Worm (Caenorhabditis elegans) whole organism, late embryonic: ENCODE measurements around the gene ZC204.17.

Experiments used
- C08G9.2 ChIP-seq: sonication (generic microtip); optimal IDR thresholded peaks from 2 replicates; lab custom pipeline; 2016; ENCODE audit warnings: mild to moderate bottlenecking, missing genetic modification characterization, moderate library complexity, missing compliant biosample characterization
- F13H6.1 ChIP-seq: sonication (generic microtip); optimal IDR thresholded peaks from 2 replicates; lab custom pipeline; 2016; ENCODE audit warnings: missing genetic modification characterization, missing compliant biosample characterization
- K02D7.2 ChIP-seq: sonication (generic microtip); optimal IDR thresholded peaks from 2 replicates; lab custom pipeline; 2017; ENCODE audit warnings: mild to moderate bottlenecking, missing genetic modification characterization, missing compliant biosample characterization
- K09A11.1 ChIP-seq: sonication (generic microtip); optimal IDR thresholded peaks from 2 replicates; lab custom pipeline; 2017; ENCODE audit warnings: antibody characterized with exemption, mild to moderate bottlenecking, missing genetic modification characterization, missing compliant biosample characterization; ENCODE audit not compliant: insufficient read depth
- Y22D7AL.16 ChIP-seq: sonication (generic microtip); optimal IDR thresholded peaks from 2 replicates; lab custom pipeline; 2016; ENCODE audit warnings: missing genetic modification characterization, missing compliant biosample characterization
- ahr-1 ChIP-seq: sonication (generic microtip); optimal IDR thresholded peaks from 2 replicates; lab custom pipeline; 2016; ENCODE audit warnings: missing genetic modification characterization, missing compliant biosample characterization
- ama-1 ChIP-seq: fragments of 150-350 bp; optimal IDR thresholded peaks from 2 replicates; lab custom pipeline; 2014
- ceh-14 ChIP-seq: sonication (generic microtip); optimal IDR thresholded peaks from 2 replicates; lab custom pipeline; 2016; ENCODE audit warnings: missing genotype, missing genetic modification characterization, missing compliant biosample characterization
- ceh-19 ChIP-seq: fragments of 200-800 bp; sonication (Bioruptor generic); optimal IDR thresholded peaks from 2 replicates; lab custom pipeline; 2018; ENCODE audit warnings: mild to moderate bottlenecking, missing genetic modification characterization, missing compliant biosample characterization
- ceh-2 ChIP-seq: sonication (generic microtip); optimal IDR thresholded peaks from 2 replicates; lab custom pipeline; 2016; ENCODE audit warnings: missing genotype, missing genetic modification characterization, missing compliant biosample characterization
- ceh-30 ChIP-seq: fragments of 150-350 bp; optimal IDR thresholded peaks from 2 replicates; lab custom pipeline; 2014; ENCODE audit warnings: missing biosample characterization, missing genetic modification characterization
- ceh-31 ChIP-seq: sonication (generic microtip); optimal IDR thresholded peaks from 2 replicates; lab custom pipeline; 2016; ENCODE audit warnings: missing genetic modification characterization, missing compliant biosample characterization
- ceh-34 ChIP-seq: sonication (generic microtip); optimal IDR thresholded peaks from 2 replicates; lab custom pipeline; 2016; ENCODE audit warnings: mild to moderate bottlenecking, missing genetic modification characterization, missing compliant biosample characterization
- dmd-4 ChIP-seq: sonication (generic microtip); optimal IDR thresholded peaks from 2 replicates; lab custom pipeline; 2016; ENCODE audit warnings: borderline replicate concordance, missing genetic modification characterization, missing compliant biosample characterization
- ets-4 ChIP-seq: sonication (generic microtip); optimal IDR thresholded peaks from 2 replicates; lab custom pipeline; 2016; ENCODE audit warnings: missing genetic modification characterization, missing compliant biosample characterization
- eyg-1 ChIP-seq: sonication (generic microtip); optimal IDR thresholded peaks from 2 replicates; lab custom pipeline; 2016; ENCODE audit warnings: missing genotype, missing genetic modification characterization, missing compliant biosample characterization
- fax-1 ChIP-seq: sonication (generic microtip); optimal IDR thresholded peaks from 2 replicates; lab custom pipeline; 2016; ENCODE audit warnings: missing genotype, missing genetic modification characterization, missing compliant biosample characterization
- fkh-6 ChIP-seq: sonication (generic microtip); optimal IDR thresholded peaks from 2 replicates; lab custom pipeline; 2016; ENCODE audit warnings: missing genetic modification characterization, missing compliant biosample characterization
- hlh-15 ChIP-seq: sonication (generic microtip); optimal IDR thresholded peaks from 2 replicates; lab custom pipeline; 2016; ENCODE audit warnings: missing genetic modification characterization, missing compliant biosample characterization
- hlh-30 ChIP-seq: sonication (generic microtip); optimal IDR thresholded peaks from 2 replicates; lab custom pipeline; 2017; ENCODE audit warnings: antibody characterized with exemption, missing genetic modification characterization, missing compliant biosample characterization; ENCODE audit not compliant: insufficient read depth
- hlh-6 ChIP-seq: sonication (generic microtip); optimal IDR thresholded peaks from 2 replicates; lab custom pipeline; 2016; ENCODE audit warnings: missing genotype, missing genetic modification characterization, missing compliant biosample characterization
- hlh-8 ChIP-seq: sonication (generic microtip); optimal IDR thresholded peaks from 2 replicates; lab custom pipeline; 2016; ENCODE audit warnings: missing genotype, missing genetic modification characterization, missing compliant biosample characterization
- lim-6 ChIP-seq: sonication (generic microtip); optimal IDR thresholded peaks from 2 replicates; lab custom pipeline; 2016; ENCODE audit warnings: missing genetic modification characterization, missing compliant biosample characterization
- lin-11 ChIP-seq: fragments of 200-800 bp; sonication (Bioruptor generic); optimal IDR thresholded peaks from 2 replicates; lab custom pipeline; 2018; ENCODE audit warnings: mild to moderate bottlenecking, missing genetic modification characterization, missing compliant biosample characterization
- nfya-1 ChIP-seq: sonication (generic microtip); optimal IDR thresholded peaks from 2 replicates; lab custom pipeline; 2017; ENCODE audit warnings: missing genetic modification characterization, mild to moderate bottlenecking, missing compliant biosample characterization, antibody characterized with exemption, moderate library complexity
- nhr-11 ChIP-seq: fragments of 150-350 bp; optimal IDR thresholded peaks from 2 replicates; lab custom pipeline; 2014; ENCODE audit warnings: missing biosample characterization, missing genetic modification characterization
- nhr-232 ChIP-seq: sonication (generic microtip); optimal IDR thresholded peaks from 2 replicates; lab custom pipeline; 2016; ENCODE audit warnings: missing genetic modification characterization, missing compliant biosample characterization
- npax-4 ChIP-seq: sonication (generic microtip); optimal IDR thresholded peaks from 2 replicates; lab custom pipeline; 2016; ENCODE audit warnings: missing genetic modification characterization, missing compliant biosample characterization
- odd-2 ChIP-seq: sonication (generic microtip); optimal IDR thresholded peaks from 2 replicates; lab custom pipeline; 2017; ENCODE audit warnings: antibody characterized with exemption, mild to moderate bottlenecking, missing genetic modification characterization, missing compliant biosample characterization
- pag-3 ChIP-seq: sonication (generic microtip); optimal IDR thresholded peaks from 2 replicates; lab custom pipeline; 2016; ENCODE audit warnings: missing compliant biosample characterization, missing genetic modification characterization, borderline replicate concordance
- pat-9 ChIP-seq: fragments of 200-800 bp; sonication (Bioruptor generic); optimal IDR thresholded peaks from 2 replicates; lab custom pipeline; 2018; ENCODE audit warnings: mild to moderate bottlenecking, missing genetic modification characterization, moderate library complexity, missing compliant biosample characterization
- pax-1 ChIP-seq: fragments of 150-350 bp; optimal IDR thresholded peaks from 2 replicates; lab custom pipeline; 2014; ENCODE audit warnings: missing biosample characterization, missing genetic modification characterization
- pha-2 ChIP-seq: sonication (generic microtip); optimal IDR thresholded peaks from 2 replicates; lab custom pipeline; 2017; ENCODE audit warnings: mild to moderate bottlenecking, missing genetic modification characterization, missing compliant biosample characterization
- pqm-1 ChIP-seq: sonication (generic microtip); optimal IDR thresholded peaks from 2 replicates; lab custom pipeline; 2016; ENCODE audit warnings: missing genetic modification characterization, missing compliant biosample characterization
- pros-1 ChIP-seq: fragments of 150-350 bp; optimal IDR thresholded peaks from 2 replicates; lab custom pipeline; 2014; ENCODE audit warnings: missing biosample characterization, missing genetic modification reagents, missing genetic modification characterization
- sox-2 ChIP-seq: fragments of 200-800 bp; sonication (Bioruptor generic); IDR thresholded peaks from 2 replicates; pipeline ENCODE4 v1.3.6; 2022; ENCODE audit warnings: missing genetic modification reagents, missing genetic modification characterization, missing compliant biosample characterization
- syd-9 ChIP-seq: sonication (generic microtip); optimal IDR thresholded peaks from 2 replicates; lab custom pipeline; 2016; ENCODE audit warnings: mild to moderate bottlenecking, missing genetic modification characterization, moderate library complexity, missing compliant biosample characterization
- unc-3 ChIP-seq, 2 experiments: fragments of 200-800 bp in 1 of 2; sonication (Bioruptor generic) in 1 of 2; sonication (generic microtip) in 1 of 2; conservative IDR thresholded peaks in 1 of 2; optimal IDR thresholded peaks in 1 of 2; 2 replicates each; pipeline versions ENCODE4 v1.3.6 to Lab custom; 2016 to 2022; ENCODE audit warnings: missing compliant biosample characterization in 2 of 2, missing genetic modification characterization in 2 of 2, missing genetic modification reagents in 1 of 2
- ztf-16 ChIP-seq: sonication (generic microtip); optimal IDR thresholded peaks from 2 replicates; lab custom pipeline; 2017; ENCODE audit warnings: missing genetic modification characterization, missing compliant biosample characterization

Gene ZC204.17

ce11 chrII:1657202-1657601 lies 11.1 kb upstream of the ZC204.17 start, which contains the start of gene ZC204.12:
Gene ZC204.12, minus strand, starts transcription at chrII:1657302.
- TF ChIP-seq pag-3 = no peak
- TF ChIP-seq nfya-1 (tag; lab: Kevin White, UChicago) = no peak
- no peak for TF ChIP-seq F13H6.1 (tag; lab: Kevin White, UChicago)
- TF ChIP-seq ztf-16 = no peak
- no peak for TF ChIP-seq ceh-2 (tag; lab: Kevin White, UChicago)
- TF ChIP-seq pqm-1 = no peak
- no peak for TF ChIP-seq hlh-6 (tag; lab: Kevin White, UChicago)
- no peak for TF ChIP-seq pha-2
- no peak for TF ChIP-seq fax-1 (tag; lab: Kevin White, UChicago)
- no peak for TF ChIP-seq lim-6 (tag; lab: Kevin White, UChicago)
- TF ChIP-seq ceh-14 (tag; lab: Kevin White, UChicago) = no peak
- no peak for TF ChIP-seq nhr-232
- no peak for TF ChIP-seq npax-4
- no peak for TF ChIP-seq ets-4
- TF ChIP-seq hlh-30 (tag; lab: Kevin White, UChicago) = no peak
- TF ChIP-seq nhr-11 (tag; lab: Kevin White, UChicago) = no peak
- TF ChIP-seq eyg-1 (tag; lab: Kevin White, UChicago) = no peak
- TF ChIP-seq pat-9 (tag; lab: Kevin White, UChicago) = no peak
- TF ChIP-seq fkh-6 (tag; lab: Kevin White, UChicago) = no peak
- TF ChIP-seq odd-2 (tag; lab: Kevin White, UChicago) = no peak
- TF ChIP-seq, all 69 proteins: peak for 0

DNA sequence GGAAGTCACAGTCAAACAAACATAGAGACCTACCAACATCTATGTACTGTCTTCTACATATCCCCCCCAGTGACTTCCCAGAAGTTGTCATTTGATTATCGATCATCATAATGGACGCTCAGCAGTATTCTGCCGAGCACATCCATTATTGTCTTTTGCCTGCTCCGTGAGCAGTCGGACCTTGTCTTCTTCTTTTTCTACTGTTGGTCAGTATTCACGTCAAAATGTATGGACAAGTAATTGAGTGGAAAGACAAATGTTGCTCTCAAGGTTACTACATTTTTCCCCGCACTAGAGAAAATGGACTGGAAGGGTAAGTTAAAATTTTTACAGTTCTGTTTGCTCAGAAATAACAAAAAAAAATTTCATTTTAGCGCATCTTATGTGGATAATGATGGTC lies 8.8 kb upstream of the ZC204.17 start, which contains the start of gene btb-12:
Gene btb-12, plus strand, starts transcription at position 301 of the 400 bp plus-strand sequence.
- TF ChIP-seq Y22D7AL.16 (no peak), ceh-14 (tag; lab: Kevin White, UChicago) (no peak)

DNA sequence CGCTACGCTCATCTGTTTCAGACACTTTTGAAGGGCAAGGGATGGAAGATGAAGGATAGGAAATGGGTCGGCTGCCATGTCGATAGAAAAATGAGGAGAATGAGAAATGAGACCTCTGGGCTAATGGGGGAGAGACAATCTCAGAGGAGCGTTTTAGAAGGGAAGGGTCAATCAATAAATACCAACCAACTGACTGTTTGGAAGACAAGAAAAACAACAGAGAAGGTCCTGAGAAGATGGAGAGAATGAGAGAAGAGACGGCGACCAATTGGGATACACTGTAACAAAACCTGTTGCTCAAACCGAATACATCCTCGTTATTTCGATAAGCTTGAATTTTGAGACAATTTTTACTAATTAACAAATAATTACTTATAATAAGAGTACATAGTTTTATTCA lies 7.3 kb upstream of the ZC204.17 start, which contains the start of gene fbxb-15:
Gene fbxb-15, minus strand, starts transcription at position 101 of the 400 bp plus-strand sequence.
- TF ChIP-seq pros-1 (no peak), sox-2 (no peak), ceh-31 (tag; lab: Kevin White, UChicago) (no peak), npax-4 (no peak), hlh-6 (tag; lab: Kevin White, UChicago) (no peak), unc-3 (GFP tag; conservative IDR thresholded peaks at IDR 0.05; lab: Robert Waterston, UW) (no peak), unc-3 (tag; optimal IDR thresholded peaks at IDR 0.05; lab: Kevin White, UChicago) (no peak), fkh-6 (tag; lab: Kevin White, UChicago) (no peak), ztf-16 (no peak), Y22D7AL.16 (no peak), ceh-19 (no peak), ceh-34 (tag; lab: Kevin White, UChicago) (no peak), nhr-11 (tag; lab: Kevin White, UChicago) (no peak), pqm-1 (no peak), F13H6.1 (tag; lab: Kevin White, UChicago) (no peak), ama-1 (lab: Kevin White, UChicago) (no peak), ets-4 (no peak), lin-11 (tag; lab: Kevin White, UChicago) (no peak), pax-1 (tag; lab: Kevin White, UChicago) (no peak)

ce11 chrII:1651804-1652203 lies 5.7 kb upstream of the ZC204.17 start, which contains the start of gene fbxb-16:
Gene fbxb-16, minus strand, starts transcription at chrII:1651904.
- TF ChIP-seq C08G9.2 (tag; lab: Kevin White, UChicago) = no peak
- no peak for TF ChIP-seq syd-9 (tag; lab: Kevin White, UChicago)
- TF ChIP-seq nfya-1 (tag; lab: Kevin White, UChicago) = no peak
- no peak for TF ChIP-seq K02D7.2 (tag; lab: Kevin White, UChicago)
- TF ChIP-seq hlh-8 (tag; lab: Kevin White, UChicago) = no peak
- no peak for TF ChIP-seq ahr-1 (tag; lab: Kevin White, UChicago)
- TF ChIP-seq K09A11.1 (tag; lab: Kevin White, UChicago) = no peak
- TF ChIP-seq hlh-15 (tag; lab: Kevin White, UChicago) = no peak
- no peak for TF ChIP-seq ceh-30 (tag; lab: Kevin White, UChicago)
- no peak for TF ChIP-seq dmd-4 (tag; lab: Kevin White, UChicago)
- no peak for TF ChIP-seq ceh-2 (tag; lab: Kevin White, UChicago)
- TF ChIP-seq, all 69 proteins: peak for 0
